Worm (Caenorhabditis elegans) whole organism, L1 larva: ENCODE measurements around the gene C52B9.4.

Experiments used
- F16B12.6 ChIP-seq: fragments of 150-350 bp; optimal IDR thresholded peaks from 2 replicates; lab custom pipeline; 2014; ENCODE audit warnings: missing biosample characterization, missing genetic modification characterization
- alr-1 ChIP-seq: fragments of 200-800 bp; sonication (Bioruptor generic); optimal IDR thresholded peaks from 2 replicates; lab custom pipeline; 2018; ENCODE audit warnings: borderline replicate concordance, mild to moderate bottlenecking, missing genetic modification characterization, missing compliant biosample characterization
- aly-2 ChIP-seq: fragments of 150-350 bp; optimal IDR thresholded peaks from 2 replicates; lab custom pipeline; 2014; ENCODE audit warnings: missing biosample characterization, missing genetic modification characterization
- ama-1 ChIP-seq: fragments of 150-350 bp; optimal IDR thresholded peaks from 2 replicates; lab custom pipeline; 2014
- ceh-63 ChIP-seq: fragments of 200-800 bp; sonication (Bioruptor generic); optimal IDR thresholded peaks from 2 replicates; lab custom pipeline; 2018; ENCODE audit warnings: mild to moderate bottlenecking, missing genetic modification characterization, missing compliant biosample characterization
- ceh-8 ChIP-seq: fragments of 200-800 bp; sonication (Bioruptor generic); optimal IDR thresholded peaks from 2 replicates; lab custom pipeline; 2018; ENCODE audit warnings: mild to moderate bottlenecking, missing genetic modification characterization, moderate library complexity, missing compliant biosample characterization
- ceh-82 ChIP-seq, 3 experiments: fragments of 150-350 bp in 1 of 3; sonication (generic microtip) in 2 of 3; optimal IDR thresholded peaks; 2 replicates each; lab custom pipeline; 2014 to 2017; ENCODE audit warnings: missing biosample characterization in 3 of 3, missing genetic modification characterization in 3 of 3
- ces-1 ChIP-seq: fragments of 150-350 bp; optimal IDR thresholded peaks from 2 replicates; lab custom pipeline; 2014; ENCODE audit warnings: missing biosample characterization, missing genetic modification reagents, missing genetic modification characterization
- dsc-1 ChIP-seq: sonication (generic microtip); optimal IDR thresholded peaks from 2 replicates; lab custom pipeline; 2016; ENCODE audit warnings: mild to moderate bottlenecking, missing genetic modification characterization, missing compliant biosample characterization
- efl-1 ChIP-seq, 4 experiments: fragments of 150-350 bp; optimal IDR thresholded peaks in 3 of 4; peaks in 1 of 4; 1 replicate in 1 of 4; 2 replicates in 3 of 4; lab custom pipeline; 2014; ENCODE audit warnings: missing biosample characterization in 2 of 4, missing genetic modification characterization in 2 of 4, missing genetic modification reagents in 2 of 4
- efl-3 ChIP-seq: fragments of 200-800 bp; sonication (Bioruptor generic); optimal IDR thresholded peaks from 2 replicates; lab custom pipeline; 2018; ENCODE audit warnings: mild to moderate bottlenecking, missing genetic modification characterization, missing compliant biosample characterization
- elt-2 ChIP-seq: sonication (generic microtip); optimal IDR thresholded peaks from 2 replicates; lab custom pipeline; 2016; ENCODE audit warnings: missing genetic modification characterization, mild to moderate bottlenecking, inconsistent platforms, missing compliant biosample characterization, missing genetic modification reagents
- elt-3 ChIP-seq, 6 experiments: fragments of 150-350 bp in 1 of 6; sonication (generic microtip); optimal IDR thresholded peaks; 2 replicates each; lab custom pipeline; 2017 to 2018; ENCODE audit warnings: missing biosample characterization in 6 of 6, missing genetic modification characterization in 6 of 6, inconsistent platforms in 1 of 6
- fkh-10 ChIP-seq: sonication (generic microtip); optimal IDR thresholded peaks from 2 replicates; lab custom pipeline; 2017; ENCODE audit warnings: missing biosample characterization, missing genetic modification reagents, missing genetic modification characterization
- fkh-4 ChIP-seq: sonication (generic microtip); optimal IDR thresholded peaks from 2 replicates; lab custom pipeline; 2016; ENCODE audit warnings: missing compliant biosample characterization, missing genetic modification characterization, borderline replicate concordance
- fkh-8 ChIP-seq: sonication (generic microtip); optimal IDR thresholded peaks from 2 replicates; lab custom pipeline; 2016; ENCODE audit warnings: mild to moderate bottlenecking, missing genetic modification characterization, missing compliant biosample characterization
- fos-1 ChIP-seq: fragments of 150-350 bp; optimal IDR thresholded peaks from 2 replicates; lab custom pipeline; 2014; ENCODE audit warnings: missing biosample characterization, missing genetic modification characterization
- grh-1 ChIP-seq: fragments of 200-800 bp; sonication (Bioruptor generic); IDR thresholded peaks from 2 replicates; pipeline ENCODE4 v1.3.6; 2022; ENCODE audit warnings: missing genetic modification reagents, missing genetic modification characterization, missing compliant biosample characterization
- hlh-17 ChIP-seq: fragments of 200-800 bp; sonication (Bioruptor generic); optimal IDR thresholded peaks from 2 replicates; lab custom pipeline; 2018; ENCODE audit warnings: missing genetic modification characterization, mild to moderate bottlenecking, missing compliant biosample characterization, moderate library complexity, borderline replicate concordance
- hpl-2 ChIP-seq: fragments of 150-350 bp; optimal IDR thresholded peaks from 2 replicates; lab custom pipeline; 2014; ENCODE audit warnings: missing biosample characterization, missing genetic modification reagents, missing genetic modification characterization
- irx-1 ChIP-seq: sonication (generic microtip); optimal IDR thresholded peaks from 2 replicates; lab custom pipeline; 2016; ENCODE audit warnings: missing genetic modification characterization, missing compliant biosample characterization
- jun-1 ChIP-seq: fragments of 150-350 bp; optimal IDR thresholded peaks from 2 replicates; lab custom pipeline; 2014; ENCODE audit warnings: missing biosample characterization, missing genetic modification reagents, missing genetic modification characterization
- lin-13 ChIP-seq: fragments of 150-350 bp; optimal IDR thresholded peaks from 2 replicates; lab custom pipeline; 2014; ENCODE audit warnings: missing biosample characterization, missing genetic modification reagents, missing genetic modification characterization
- lin-14 ChIP-seq: fragments of 200-800 bp; sonication (Bioruptor generic); optimal IDR thresholded peaks from 2 replicates; lab custom pipeline; 2018; ENCODE audit warnings: mild to moderate bottlenecking, missing genetic modification characterization, moderate library complexity, missing compliant biosample characterization
- lin-15B ChIP-seq: fragments of 150-350 bp; sonication (generic microtip); optimal IDR thresholded peaks from 3 replicates; lab custom pipeline; 2014; ENCODE audit warnings: missing biosample characterization, missing genetic modification characterization
- lin-35 ChIP-seq, 2 experiments: fragments of 150-350 bp; optimal IDR thresholded peaks; 2 replicates each; lab custom pipeline; 2014; ENCODE audit warnings: missing biosample characterization in 2 of 2, missing genetic modification characterization in 2 of 2, missing genetic modification reagents in 2 of 2
- lin-39 ChIP-seq: fragments of 150-350 bp; optimal IDR thresholded peaks from 2 replicates; lab custom pipeline; 2014; ENCODE audit warnings: missing biosample characterization, missing genetic modification reagents, missing genetic modification characterization
- lsy-2 ChIP-seq, 2 experiments: fragments of 150-350 bp; optimal IDR thresholded peaks; 2 replicates each; lab custom pipeline; 2014; ENCODE audit warnings: missing biosample characterization in 2 of 2, missing genetic modification characterization in 2 of 2
- mdl-1 ChIP-seq, 2 experiments: fragments of 150-350 bp; optimal IDR thresholded peaks; 2 replicates each; lab custom pipeline; 2014 to 2017; ENCODE audit warnings: missing biosample characterization in 2 of 2, missing genetic modification characterization in 2 of 2, inconsistent platforms in 1 of 2
- mep-1 ChIP-seq: fragments of 150-350 bp; optimal IDR thresholded peaks from 2 replicates; lab custom pipeline; 2014; ENCODE audit warnings: missing biosample characterization, missing genetic modification characterization
- nhr-11 ChIP-seq: fragments of 150-350 bp; optimal IDR thresholded peaks from 2 replicates; lab custom pipeline; 2014; ENCODE audit warnings: missing biosample characterization, missing genetic modification characterization
- nhr-20 ChIP-seq: sonication (generic microtip); optimal IDR thresholded peaks from 2 replicates; lab custom pipeline; 2016; ENCODE audit warnings: mild to moderate bottlenecking, missing genetic modification characterization, missing compliant biosample characterization
- nhr-28 ChIP-seq: fragments of 150-350 bp; optimal IDR thresholded peaks from 2 replicates; lab custom pipeline; 2014; ENCODE audit warnings: missing biosample characterization, missing genetic modification characterization
- nhr-71 ChIP-seq: sonication (generic microtip); optimal IDR thresholded peaks from 2 replicates; lab custom pipeline; 2016; ENCODE audit warnings: mild to moderate bottlenecking, missing genetic modification characterization, moderate library complexity, missing compliant biosample characterization
- nhr-76 ChIP-seq: sonication (generic microtip); optimal IDR thresholded peaks from 2 replicates; lab custom pipeline; 2017; ENCODE audit warnings: missing biosample characterization, missing genetic modification characterization
- nhr-90 ChIP-seq: sonication (generic microtip); optimal IDR thresholded peaks from 2 replicates; lab custom pipeline; 2016; ENCODE audit warnings: mild to moderate bottlenecking, missing genetic modification characterization, missing compliant biosample characterization; ENCODE audit not compliant: poor library complexity
- pag-3 ChIP-seq: sonication (generic microtip); optimal IDR thresholded peaks from 2 replicates; lab custom pipeline; 2017; ENCODE audit warnings: missing genetic modification characterization, mild to moderate bottlenecking, missing compliant biosample characterization, antibody characterized with exemption, borderline replicate concordance; ENCODE audit not compliant: insufficient read depth
- rnt-1 ChIP-seq: sonication (generic microtip); optimal IDR thresholded peaks from 2 replicates; lab custom pipeline; 2016; ENCODE audit warnings: mild to moderate bottlenecking, missing genetic modification characterization, moderate library complexity, missing compliant biosample characterization
- snpc-4 ChIP-seq: fragments of 150-350 bp; optimal IDR thresholded peaks from 2 replicates; lab custom pipeline; 2014; ENCODE audit warnings: missing biosample characterization, missing genetic modification characterization
- snu-23 ChIP-seq: sonication (generic microtip); optimal IDR thresholded peaks from 2 replicates; lab custom pipeline; 2016; ENCODE audit warnings: missing genetic modification characterization, missing compliant biosample characterization
- sox-4 ChIP-seq: sonication (generic microtip); optimal IDR thresholded peaks from 2 replicates; lab custom pipeline; 2016; ENCODE audit warnings: missing genetic modification characterization, missing compliant biosample characterization
- sptf-1 ChIP-seq: fragments of 150-350 bp; optimal IDR thresholded peaks from 2 replicates; lab custom pipeline; 2014; ENCODE audit warnings: missing biosample characterization, missing genetic modification characterization
- sup-37 ChIP-seq: fragments of 200-800 bp; sonication (Bioruptor generic); optimal IDR thresholded peaks from 2 replicates; lab custom pipeline; 2018; ENCODE audit warnings: mild to moderate bottlenecking, missing genetic modification characterization, missing compliant biosample characterization
- unc-130 ChIP-seq: fragments of 150-350 bp; optimal IDR thresholded peaks from 2 replicates; lab custom pipeline; 2017; ENCODE audit warnings: missing biosample characterization, missing genetic modification characterization, inconsistent platforms
- unc-62 ChIP-seq: fragments of 150-350 bp; optimal IDR thresholded peaks from 2 replicates; lab custom pipeline; 2014; ENCODE audit warnings: missing biosample characterization, missing genetic modification reagents, missing genetic modification characterization
- unc-86 ChIP-seq: sonication (generic microtip); optimal IDR thresholded peaks from 2 replicates; lab custom pipeline; 2016; ENCODE audit warnings: missing genetic modification characterization, missing compliant biosample characterization
- unc-98 ChIP-seq: fragments of 200-800 bp; sonication (Bioruptor generic); IDR thresholded peaks from 2 replicates; pipeline ENCODE4 v1.3.6; 2022; ENCODE audit warnings: missing genetic modification characterization, missing compliant biosample characterization
- xbp-1 ChIP-seq: sonication (generic microtip); optimal IDR thresholded peaks from 2 replicates; lab custom pipeline; 2016; ENCODE audit warnings: missing genetic modification characterization, missing compliant biosample characterization
- ztf-11 ChIP-seq, 2 experiments: sonication (generic microtip); optimal IDR thresholded peaks; 2 replicates each; lab custom pipeline; 2016 to 2017; ENCODE audit warnings: missing genetic modification characterization in 2 of 2, missing biosample characterization in 1 of 2, missing compliant biosample characterization in 1 of 2

C52B9.4 gene

ce11 chrX:4263820-4264219 is 3.4 kb downstream of the C52B9.4 start:
- TF ChIP-seq fkh-8 (no peak), ceh-63 (GFP tag; lab: Kevin White, UChicago) (no peak), unc-62 (GFP tag; lab: Kevin White, UChicago) (no peak), ztf-11 (tag; optimal IDR thresholded peaks at IDR 0.05; lab: Kevin White, UChicago) (no peak), efl-3 (GFP tag; lab: Kevin White, UChicago) (no peak), snu-23 (GFP tag; lab: Kevin White, UChicago) (no peak)

DNA sequence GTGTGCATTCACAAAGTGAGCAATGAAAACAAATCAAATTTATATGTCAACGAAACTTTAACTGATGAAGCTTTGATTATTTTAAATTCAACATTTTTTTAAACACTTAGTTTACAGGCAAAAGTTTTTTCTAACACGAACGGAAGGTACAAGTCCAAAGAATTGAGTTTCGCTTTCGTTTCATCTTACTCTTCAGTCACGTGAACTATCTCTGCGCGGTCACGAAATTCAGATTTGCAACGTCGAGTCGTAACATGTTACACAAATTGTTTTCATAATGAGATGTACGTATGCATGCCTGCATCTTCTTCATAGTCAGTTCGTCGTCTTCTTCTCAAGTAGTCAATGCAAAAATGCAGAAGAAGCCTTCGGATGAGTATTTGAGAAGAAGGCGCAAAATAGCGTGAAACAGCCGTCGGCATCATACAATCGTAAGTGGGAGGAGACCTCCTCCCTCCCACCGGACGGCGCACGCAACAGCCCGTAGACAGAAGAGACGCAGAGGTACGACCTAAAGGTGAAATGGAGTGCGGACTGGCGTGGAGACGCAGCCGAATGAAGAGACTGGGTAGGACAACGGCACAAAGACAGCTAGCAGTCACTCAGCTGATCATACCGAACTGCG is 4.9 kb downstream of the C52B9.4 start, which contains the start of gene coel-1:
Gene coel-1, plus strand, starts transcription at position 381 of the 625 bp plus-strand sequence.
- TF ChIP-seq alr-1 (no peak), ztf-11 (tag; optimal IDR thresholded peaks at IDR 0.05; lab: Kevin White, UChicago) (peak in 1 of 2 experiments; percentile 37), ceh-8 (GFP tag; lab: Kevin White, UChicago) (no peak), ama-1 (lab: Kevin White, UChicago) (no peak), irx-1 (tag; lab: Kevin White, UChicago) (peak; percentile 14), nhr-76 (tag; lab: Kevin White, UChicago) (no peak), grh-1 (no peak), elt-3 (tag; optimal IDR thresholded peaks at IDR 0.05; lab: Kevin White, UChicago) (peak in 1 of 6 experiments; percentile 14), mdl-1 (tag; optimal IDR thresholded peaks at IDR 0.05; lab: Kevin White, UChicago) (peak in 1 of 2 experiments; percentile 68), nhr-20 (tag; lab: Kevin White, UChicago) (peak; percentile 60), ces-1 (GFP tag; lab: Kevin White, UChicago) (no peak), xbp-1 (peak; percentile 37), lsy-2 (tag; optimal IDR thresholded peaks at IDR 0.05; lab: Kevin White, UChicago) (peak in 1 of 2 experiments; percentile 38), dsc-1 (peak; percentile 41), sptf-1 (tag; lab: Kevin White, UChicago) (no peak), mep-1 (tag; lab: Kevin White, UChicago) (peak; percentile 13), snu-23 (GFP tag; lab: Kevin White, UChicago) (peak; percentile 69), nhr-90 (peak; percentile 11), hlh-17 (no peak), nhr-71 (tag; lab: Kevin White, UChicago) (peak; percentile 70), lin-13 (no peak), unc-130 (tag; lab: Kevin White, UChicago) (peak; percentile 5), pag-3 (tag; lab: Kevin White, UChicago) (no peak), nhr-11 (tag; lab: Kevin White, UChicago) (no peak), rnt-1 (tag; lab: Kevin White, UChicago) (peak; percentile 66), sup-37 (GFP tag; lab: Kevin White, UChicago) (no peak), fkh-4 (tag; lab: Kevin White, UChicago) (no peak), fkh-10 (GFP tag; lab: Kevin White, UChicago) (peak; percentile 62), lin-39 (tag; lab: Kevin White, UChicago) (no peak), fos-1 (tag; lab: Kevin White, UChicago) (no peak), aly-2 (tag; lab: Kevin White, UChicago) (no peak), unc-86 (tag; lab: Kevin White, UChicago) (peak; percentile 57), lin-35 (GFP tag; optimal IDR thresholded peaks at IDR 0.05; lab: Kevin White, UChicago) (peak; percentile 27 to 58), nhr-28 (no peak), unc-98 (no peak), efl-1 (optimal IDR thresholded peaks at IDR 0.05; lab: Kevin White, UChicago) (peak in 1 of 2 experiments; percentile 41), efl-1 (GFP tag; optimal IDR thresholded peaks at IDR 0.05 in 1 of 2; lab: Kevin White, UChicago) (peak in 1 of 2 experiments; percentile 82), hpl-2 (GFP tag; lab: Kevin White, UChicago) (no peak), jun-1 (tag; lab: Kevin White, UChicago) (peak; percentile 33), elt-2 (tag; lab: Kevin White, UChicago) (peak; percentile 12), lin-15B (tag; lab: Kevin White, UChicago) (no peak), snpc-4 (tag; lab: Kevin White, UChicago) (no peak), ceh-82 (tag; optimal IDR thresholded peaks at IDR 0.05; lab: Kevin White, UChicago) (peak in 2 of 3 experiments; percentile 41 to 61), F16B12.6 (tag; lab: Kevin White, UChicago) (peak; percentile 11), lin-14 (GFP tag; lab: Kevin White, UChicago) (peak; percentile 82), sox-4 (tag; lab: Kevin White, UChicago) (no peak)
